Fruit fly (Drosophila melanogaster) whole organism, embryonic: ENCODE data around the gene Surf1.

Experiments
- CG11504 ChIP-seq: fragments of 200-800 bp; sonication (Bioruptor generic); optimal IDR thresholded peaks from 3 replicates; lab custom pipeline; 2019; ENCODE audit warnings: missing biosample characterization, mild to moderate bottlenecking, missing genetic modification characterization, moderate library complexity
- CG11723 ChIP-seq: fragments of 200-800 bp; sonication (Bioruptor generic); optimal IDR thresholded peaks from 2 replicates; lab custom pipeline; 2017; ENCODE audit warnings: missing biosample characterization, mild to moderate bottlenecking, missing genetic modification characterization
- CG15269 ChIP-seq: fragments of 200-800 bp; sonication (Bioruptor generic); optimal IDR thresholded peaks from 2 replicates; lab custom pipeline; 2018; ENCODE audit warnings: missing biosample characterization, mild to moderate bottlenecking, missing genetic modification characterization, moderate library complexity
- CG17361 ChIP-seq: fragments of 200-800 bp; sonication (Bioruptor generic); IDR thresholded peaks from 3 replicates; pipeline ENCODE4 v1.3.6; 2022; ENCODE audit warnings: missing biosample characterization, missing genetic modification characterization
- CG17912 ChIP-seq: fragments of 200-800 bp; sonication (Bioruptor generic); optimal IDR thresholded peaks from 2 replicates; lab custom pipeline; 2018; ENCODE audit warnings: missing biosample characterization, mild to moderate bottlenecking, missing genetic modification characterization
- CG18262 ChIP-seq: fragments of 200-800 bp; optimal IDR thresholded peaks from 3 replicates; lab custom pipeline; 2019; ENCODE audit warnings: missing biosample characterization, mild to moderate bottlenecking, missing genetic modification characterization, moderate library complexity
- CG2678 ChIP-seq: fragments of 200-800 bp; sonication (Bioruptor generic); optimal IDR thresholded peaks from 3 replicates; lab custom pipeline; 2019; ENCODE audit warnings: missing biosample characterization, mild to moderate bottlenecking, missing genetic modification characterization, moderate library complexity
- CG2712 ChIP-seq: fragments of 200-800 bp; optimal IDR thresholded peaks from 3 replicates; lab custom pipeline; 2019; ENCODE audit warnings: missing biosample characterization, mild to moderate bottlenecking, missing genetic modification characterization, moderate library complexity
- CG31441 ChIP-seq: fragments of 200-800 bp; sonication (Bioruptor generic); IDR thresholded peaks from 2 replicates; pipeline ENCODE4 v1.3.6; 2022; ENCODE audit warnings: missing biosample characterization, missing genetic modification characterization
- CG7839 ChIP-seq: fragments of 200-800 bp; sonication (Bioruptor generic); optimal IDR thresholded peaks from 3 replicates; lab custom pipeline; 2018; ENCODE audit warnings: missing biosample characterization, mild to moderate bottlenecking, missing genetic modification characterization, moderate library complexity
- CG8290 ChIP-seq, 3 experiments: fragments of 200-800 bp; sonication (Bioruptor generic); optimal IDR thresholded peaks; 2 replicates each; lab custom pipeline; 2016 to 2019; ENCODE audit warnings: missing biosample characterization in 3 of 3, missing genetic modification characterization in 3 of 3, mild to moderate bottlenecking in 2 of 3, moderate library complexity in 1 of 3
- CTCF ChIP-seq: fragments of 200-800 bp; sonication (Bioruptor generic); optimal IDR thresholded peaks from 2 replicates; lab custom pipeline; 2017; ENCODE audit warnings: missing biosample characterization, mild to moderate bottlenecking, missing genetic modification characterization, moderate library complexity
- HLH3B ChIP-seq: fragments of 200-800 bp; sonication (Bioruptor generic); IDR thresholded peaks from 2 replicates; pipeline ENCODE4 v1.3.6; 2022; ENCODE audit warnings: missing biosample characterization, missing genetic modification characterization
- Hmx ChIP-seq: fragments of 200-800 bp; sonication (Bioruptor generic); optimal IDR thresholded peaks from 2 replicates; lab custom pipeline; 2016; ENCODE audit warnings: missing biosample characterization, missing genetic modification characterization
- Oaz ChIP-seq: fragments of 200-800 bp; sonication (Bioruptor generic); IDR thresholded peaks from 2 replicates; pipeline ENCODE4 v1.3.6; 2022; ENCODE audit warnings: missing biosample characterization, missing genetic modification characterization
- Sox100B ChIP-seq: fragments of 200-800 bp; sonication (Bioruptor generic); optimal IDR thresholded peaks from 3 replicates; lab custom pipeline; 2018; ENCODE audit warnings: missing biosample characterization, mild to moderate bottlenecking, missing genetic modification characterization
- Sox102F ChIP-seq: fragments of 200-800 bp; sonication (Bioruptor generic); optimal IDR thresholded peaks from 2 replicates; lab custom pipeline; 2018; ENCODE audit warnings: missing biosample characterization, mild to moderate bottlenecking, missing genetic modification characterization, moderate library complexity
- Ssrp ChIP-seq: fragments of 200-800 bp; sonication (Bioruptor generic); optimal IDR thresholded peaks from 2 replicates; lab custom pipeline; 2018; ENCODE audit warnings: missing biosample characterization, mild to moderate bottlenecking, missing genetic modification characterization, moderate library complexity
- Taf1 ChIP-seq: fragments of 200-800 bp; sonication (Bioruptor generic); IDR thresholded peaks from 2 replicates; pipeline ENCODE4 v1.3.6; 2022; ENCODE audit warnings: missing biosample characterization, missing genetic modification characterization
- Tbp ChIP-seq: fragments of >200 bp; optimal IDR thresholded peaks from 2 replicates; lab custom pipeline; 2018; ENCODE audit warnings: missing biosample characterization, missing genetic modification characterization
- abd-A ChIP-seq: fragments of 200-800 bp; sonication (Bioruptor generic); optimal IDR thresholded peaks from 3 replicates; lab custom pipeline; 2019; ENCODE audit warnings: missing biosample characterization, mild to moderate bottlenecking, missing genetic modification characterization, moderate library complexity
- az2 ChIP-seq: fragments of 200-800 bp; sonication (Bioruptor generic); optimal IDR thresholded peaks from 3 replicates; lab custom pipeline; 2016; ENCODE audit warnings: missing biosample characterization, missing genetic modification characterization
- dmrt99B ChIP-seq: fragments of 200-800 bp; sonication (Bioruptor generic); optimal IDR thresholded peaks from 2 replicates; lab custom pipeline; 2018; ENCODE audit warnings: missing biosample characterization, mild to moderate bottlenecking, missing genetic modification characterization, moderate library complexity
- gem ChIP-seq: fragments of 200-800 bp; sonication (Bioruptor generic); optimal IDR thresholded peaks from 2 replicates; lab custom pipeline; 2019; ENCODE audit warnings: missing biosample characterization, mild to moderate bottlenecking, missing genetic modification characterization, moderate library complexity
- grau ChIP-seq: fragments of 200-800 bp; optimal IDR thresholded peaks from 3 replicates; lab custom pipeline; 2019; ENCODE audit warnings: missing biosample characterization, mild to moderate bottlenecking, missing genetic modification characterization, moderate library complexity
- lola ChIP-seq, 3 experiments: fragments of >200 bp in 2 of 3; fragments of 200-800 bp in 1 of 3; sonication (Bioruptor generic) in 1 of 3; optimal IDR thresholded peaks; 2 replicates each; lab custom pipeline; 2017 to 2019; ENCODE audit warnings: missing biosample characterization in 3 of 3, missing genetic modification characterization in 3 of 3, mild to moderate bottlenecking in 1 of 3, moderate library complexity in 1 of 3
- nmo ChIP-seq: fragments of 200-800 bp; sonication (Bioruptor generic); optimal IDR thresholded peaks from 2 replicates; lab custom pipeline; 2018; ENCODE audit warnings: missing biosample characterization, mild to moderate bottlenecking, missing genetic modification characterization, moderate library complexity
- pan ChIP-seq, 4 experiments: fragments of >200 bp in 3 of 4; fragments of 200-800 bp in 1 of 4; sonication (Bioruptor generic) in 1 of 4; optimal IDR thresholded peaks in 3 of 4; IDR thresholded peaks in 1 of 4; 2 replicates each; pipeline versions ENCODE4 v1.3.6 to Lab custom; 2017 to 2022; ENCODE audit warnings: missing biosample characterization in 2 of 4, missing genetic modification characterization in 2 of 4, mixed read lengths in 1 of 4
- peb ChIP-seq: fragments of 200-800 bp; sonication (Bioruptor generic); IDR thresholded peaks from 2 replicates; pipeline ENCODE4 v1.3.6; 2022; ENCODE audit warnings: missing biosample characterization, missing genetic modification characterization
- pfk ChIP-seq: fragments of 200-800 bp; sonication (Bioruptor generic); optimal IDR thresholded peaks from 2 replicates; lab custom pipeline; 2018; ENCODE audit warnings: missing biosample characterization, mild to moderate bottlenecking, missing genetic modification characterization, moderate library complexity
- ro ChIP-seq: fragments of 200-800 bp; sonication (Bioruptor generic); IDR thresholded peaks from 2 replicates; pipeline ENCODE4 v1.3.6; 2022; ENCODE audit warnings: missing biosample characterization, missing genetic modification characterization
- row ChIP-seq: fragments of 200-800 bp; sonication (Bioruptor generic); IDR thresholded peaks from 3 replicates; pipeline ENCODE4 v1.3.6; 2022; ENCODE audit warnings: missing biosample characterization, missing genetic modification characterization
- slbo ChIP-seq: fragments of 200-800 bp; sonication (Bioruptor generic); IDR thresholded peaks from 2 replicates; pipeline ENCODE4 v1.3.6; 2022; ENCODE audit warnings: missing biosample characterization, missing genetic modification characterization
- sr ChIP-seq: fragments of 200-800 bp; sonication (Bioruptor generic); IDR thresholded peaks from 3 replicates; pipeline ENCODE4 v1.3.6; 2022; ENCODE audit warnings: missing biosample characterization, missing genetic modification characterization
- vfl ChIP-seq: fragments of 200-800 bp; sonication (Bioruptor generic); optimal IDR thresholded peaks from 2 replicates; lab custom pipeline; 2016; ENCODE audit warnings: missing biosample characterization, missing genetic modification characterization

Surf1 gene

DNA sequence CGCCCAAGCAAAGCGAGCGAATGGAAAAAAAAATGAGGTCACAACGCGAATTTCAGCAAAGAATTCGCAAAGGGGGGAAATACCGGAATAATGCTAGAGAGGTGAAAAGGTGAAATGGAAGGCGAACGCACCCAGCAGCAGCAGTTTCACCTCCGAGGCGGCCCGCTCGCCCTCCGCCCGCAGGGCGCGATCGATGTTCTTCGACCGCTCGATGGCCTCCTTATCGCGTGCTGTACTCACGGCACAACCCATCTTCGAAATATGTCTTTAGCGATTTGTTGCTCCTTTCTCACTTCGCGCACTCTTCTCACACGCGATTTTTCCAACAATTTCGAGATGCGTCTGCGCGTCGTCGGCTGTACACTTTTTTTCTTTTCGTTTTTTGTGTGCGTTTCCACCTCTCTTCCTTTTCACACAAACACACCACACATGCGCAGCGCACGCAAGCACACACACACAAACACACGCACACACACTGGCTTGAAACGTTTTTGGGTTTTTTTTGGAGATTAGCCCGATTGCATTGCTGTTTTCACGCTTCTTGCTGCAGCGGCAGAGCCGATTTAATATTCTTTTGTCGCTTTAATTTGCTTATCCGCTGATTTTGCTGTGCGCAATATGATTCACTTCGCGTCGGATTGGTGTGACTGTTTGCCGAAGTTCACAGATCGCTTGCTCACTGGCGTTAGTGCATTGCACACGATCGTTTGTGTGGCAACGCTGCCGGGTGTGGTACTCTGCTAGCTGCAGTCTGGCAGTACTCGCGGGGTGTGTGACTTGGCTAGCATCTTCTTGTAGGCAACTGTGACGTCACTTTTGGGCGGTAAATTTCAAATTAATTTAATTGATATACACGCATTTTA is 21.5 kb downstream of the Surf1 start, which contains the start of gene Galphai (continued):
- TF ChIP-seq CG17912 (GFP tag; lab: Kevin White, UChicago) (peak; percentile 47), Oaz (GFP tag; lab: Robert Waterston, UW) (no peak)

DNA sequence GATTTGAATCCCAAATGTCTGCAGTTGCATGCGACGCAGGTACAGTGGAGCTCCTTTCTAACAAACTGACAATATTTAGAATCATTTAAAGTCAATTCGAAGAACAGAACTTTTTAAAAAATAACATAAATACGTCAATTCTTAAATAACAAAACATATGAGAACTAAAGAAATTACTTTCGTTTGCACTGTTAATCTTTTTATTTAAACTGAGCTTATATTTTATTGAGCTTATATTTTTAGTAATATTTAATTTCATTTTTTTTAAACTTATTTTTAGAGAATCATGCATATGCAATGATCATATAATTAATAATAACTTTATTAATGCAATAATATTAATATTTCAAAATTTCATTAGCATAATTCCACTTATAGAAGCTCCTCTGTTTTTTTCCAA is 22.4 kb downstream of the Surf1 start:
- TF ChIP-seq CG15269 (tag; lab: Kevin White, UChicago): no peak
- peak; percentile 27; the same call in 1 of the 3 replicates for TF ChIP-seq CG17361 (GFP tag; lab: Robert Waterston, UW)
- TF ChIP-seq CG11723: no peak
- peak; percentile 25 for TF ChIP-seq gem
- TF ChIP-seq nmo (GFP tag; lab: Kevin White, UChicago): peak; percentile 3
- TF ChIP-seq CG2678 (tag; lab: Kevin White, UChicago): peak; percentile 10
- TF ChIP-seq sr (GFP tag; lab: Robert Waterston, UW): no peak
- TF ChIP-seq row (GFP tag; lab: Robert Waterston, UW): 0 out of 3 replicates have a peak, but pooled peaks have one; percentile 10
- peak in 1 of 3 experiments; percentile 14 for TF ChIP-seq lola (GFP tag; optimal IDR thresholded peaks at IDR 0.05; lab: Kevin White, UChicago)
- TF ChIP-seq dmrt99B (tag; lab: Kevin White, UChicago): peak; percentile 6
- no peak for TF ChIP-seq HLH3B
- no peak for TF ChIP-seq ro (GFP tag; lab: Robert Waterston, UW)
- TF ChIP-seq az2 (GFP tag; lab: Kevin White, UChicago): no peak
- TF ChIP-seq peb (GFP tag; lab: Robert Waterston, UW): no peak
- no peak for TF ChIP-seq pfk (GFP tag; lab: Kevin White, UChicago)
- TF ChIP-seq CG11504 (tag; lab: Kevin White, UChicago): peak; percentile 33
- TF ChIP-seq pan (optimal IDR thresholded peaks at IDR 0.05; lab: Kevin White, UChicago): no peak
- TF ChIP-seq pan (GFP tag; optimal IDR thresholded peaks at IDR 0.05 in 1 of 2, IDR thresholded peaks at IDR 0.05 in 1 of 2): no peak
- TF ChIP-seq CG18262 (tag; lab: Kevin White, UChicago): peak; percentile 55
- no peak for TF ChIP-seq Taf1 (GFP tag; lab: Robert Waterston, UW)
- TF ChIP-seq vfl (GFP tag; lab: Kevin White, UChicago): no peak
- no peak for TF ChIP-seq CTCF (GFP tag; lab: Kevin White, UChicago)
- no peak for TF ChIP-seq Hmx (GFP tag; lab: Kevin White, UChicago)
- peak; percentile 4 for TF ChIP-seq CG7839 (tag; lab: Kevin White, UChicago)
- TF ChIP-seq Sox102F (GFP tag; lab: Kevin White, UChicago): peak; percentile 12
- TF ChIP-seq slbo (GFP tag; lab: Robert Waterston, UW): no peak
- TF ChIP-seq Sox100B (GFP tag; lab: Kevin White, UChicago): peak; percentile 9
- no peak for TF ChIP-seq abd-A (tag; lab: Kevin White, UChicago)
- peak; percentile 51 for TF ChIP-seq CG2712 (tag; lab: Kevin White, UChicago)
- TF ChIP-seq Ssrp (tag; lab: Kevin White, UChicago): peak; percentile 13
- TF ChIP-seq Tbp (GFP tag; lab: Kevin White, UChicago): no peak
- peak; percentile 36; the same call in 1 of the 2 replicates for TF ChIP-seq CG31441
- no peak for TF ChIP-seq CG8290 (GFP tag; optimal IDR thresholded peaks at IDR 0.05; lab: Kevin White, UChicago)
- no peak for TF ChIP-seq CG8290 (tag; optimal IDR thresholded peaks at IDR 0.05; lab: Kevin White, UChicago)
- TF ChIP-seq grau: peak; percentile 57
